Worm (Caenorhabditis elegans) whole organism, L2 larva: ENCODE results near the gene twk-35.

Source experiments
- aly-2 ChIP-seq: fragments of 150-350 bp; optimal IDR thresholded peaks from 2 replicates; lab custom pipeline; 2014; ENCODE audit warnings: missing biosample characterization, missing genetic modification characterization
- nhr-11 ChIP-seq: fragments of 150-350 bp; optimal IDR thresholded peaks from 2 replicates; lab custom pipeline; 2014; ENCODE audit warnings: missing biosample characterization, missing genetic modification characterization

DNA sequence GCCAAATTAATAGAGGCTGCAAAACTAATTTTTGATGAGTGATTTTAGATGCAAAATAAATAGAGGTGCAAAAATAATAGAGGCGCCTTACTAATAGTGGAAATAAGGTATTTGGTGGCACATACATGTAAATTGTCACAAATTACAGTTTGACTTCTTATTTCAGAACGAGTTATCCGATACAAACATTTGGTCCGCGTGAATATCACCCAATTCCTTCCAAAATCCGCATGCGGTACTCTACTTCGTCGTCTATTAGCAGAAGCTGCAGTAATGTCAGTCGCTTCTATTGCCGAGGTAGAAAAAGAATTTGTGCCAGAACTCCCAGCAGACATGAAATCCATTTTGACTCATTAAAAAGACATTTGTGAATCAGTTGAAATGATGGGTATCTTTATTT is 44.2 kb downstream of the twk-35 start:
- no peak for TF ChIP-seq nhr-11 (tag; lab: Kevin White, UChicago)
- TF ChIP-seq aly-2 (tag; lab: Kevin White, UChicago): no peak
